Fruit fly (Drosophila melanogaster) whole organism, embryonic: Measurements from ENCODE around the gene CG6067.

Experiments used
- Blimp-1 ChIP-seq: fragments of 200-800 bp; sonication (Bioruptor generic); optimal IDR thresholded peaks from 3 replicates; lab custom pipeline; 2018; ENCODE audit warnings: missing biosample characterization, missing genetic modification characterization, mild to moderate bottlenecking, moderate library complexity, missing genetic modification reagents
- CG10267 ChIP-seq: fragments of 200-800 bp; sonication (Bioruptor generic); optimal IDR thresholded peaks from 2 replicates; lab custom pipeline; 2018; ENCODE audit warnings: missing biosample characterization, mild to moderate bottlenecking, missing genetic modification characterization, moderate library complexity
- CG12769 ChIP-seq: fragments of 200-800 bp; sonication (Bioruptor generic); optimal IDR thresholded peaks from 2 replicates; lab custom pipeline; 2019; ENCODE audit warnings: missing biosample characterization, mild to moderate bottlenecking, missing genetic modification characterization, moderate library complexity
- CG15601 ChIP-seq: fragments of 200-800 bp; sonication (Bioruptor generic); optimal IDR thresholded peaks from 3 replicates; lab custom pipeline; 2019; ENCODE audit warnings: missing biosample characterization, mild to moderate bottlenecking, missing genetic modification characterization, moderate library complexity
- CG16779 ChIP-seq: fragments of 200-800 bp; sonication (Bioruptor generic); IDR thresholded peaks from 2 replicates; pipeline ENCODE4 v1.3.6; 2022; ENCODE audit warnings: missing biosample characterization, missing genetic modification characterization
- CG17328 ChIP-seq: fragments of 200-800 bp; sonication (Bioruptor generic); IDR thresholded peaks from 2 replicates; pipeline ENCODE4 v1.3.6; 2022; ENCODE audit warnings: missing biosample characterization, missing genetic modification characterization
- CG17912 ChIP-seq: fragments of 200-800 bp; sonication (Bioruptor generic); optimal IDR thresholded peaks from 2 replicates; lab custom pipeline; 2018; ENCODE audit warnings: missing biosample characterization, mild to moderate bottlenecking, missing genetic modification characterization
- CG18619 ChIP-seq: fragments of 200-800 bp; sonication (Bioruptor generic); optimal IDR thresholded peaks from 3 replicates; lab custom pipeline; 2017; ENCODE audit warnings: missing biosample characterization, mild to moderate bottlenecking, missing genetic modification characterization
- CG31224 ChIP-seq: fragments of 200-800 bp; sonication (Bioruptor generic); IDR thresholded peaks from 2 replicates; pipeline ENCODE4 v1.3.6; 2022; ENCODE audit warnings: missing biosample characterization, missing genetic modification characterization
- CG32532 ChIP-seq: fragments of 200-800 bp; sonication (Bioruptor generic); IDR thresholded peaks from 2 replicates; pipeline ENCODE4 v1.3.6; 2022; ENCODE audit warnings: missing biosample characterization, missing genetic modification characterization
- CG3726 ChIP-seq: fragments of 200-800 bp; sonication (Bioruptor generic); IDR thresholded peaks from 3 replicates; pipeline ENCODE4, ENCODE4 v1.3.6; 2022; ENCODE audit warnings: missing biosample characterization, missing genetic modification characterization
- CG5245 ChIP-seq: fragments of 200-800 bp; sonication (Bioruptor generic); optimal IDR thresholded peaks from 3 replicates; lab custom pipeline; 2016; ENCODE audit warnings: missing biosample characterization, missing genetic modification characterization
- CG7357 ChIP-seq: fragments of 200-800 bp; sonication (Bioruptor generic); IDR thresholded peaks from 3 replicates; pipeline ENCODE4 v1.3.6; 2022; ENCODE audit warnings: missing biosample characterization, missing genetic modification characterization
- CG8359 ChIP-seq: fragments of 200-800 bp; sonication (Bioruptor generic); optimal IDR thresholded peaks from 2 replicates; lab custom pipeline; 2017; ENCODE audit warnings: missing biosample characterization, mild to moderate bottlenecking, missing genetic modification characterization, borderline replicate concordance
- CG9609 ChIP-seq: fragments of 200-800 bp; sonication (Bioruptor generic); optimal IDR thresholded peaks from 3 replicates; lab custom pipeline; 2016; ENCODE audit warnings: missing biosample characterization, missing genetic modification characterization
- CoRest ChIP-seq: fragments of 200-800 bp; sonication (Bioruptor generic); optimal IDR thresholded peaks from 3 replicates; lab custom pipeline; 2018; ENCODE audit warnings: missing biosample characterization, mild to moderate bottlenecking, missing genetic modification characterization, moderate library complexity
- D19B ChIP-seq: fragments of 200-800 bp; sonication (Bioruptor generic); optimal IDR thresholded peaks from 2 replicates; lab custom pipeline; 2017; ENCODE audit warnings: missing biosample characterization, mild to moderate bottlenecking, missing genetic modification characterization
- Gsc ChIP-seq: fragments of 200-800 bp; sonication (Bioruptor generic); IDR thresholded peaks from 2 replicates; pipeline ENCODE4 v1.3.6; 2022; ENCODE audit warnings: missing biosample characterization, missing genetic modification characterization
- Med ChIP-seq: fragments of 200-800 bp; sonication (Bioruptor generic); peaks from one replicate; lab custom pipeline; 2016; ENCODE audit warnings: missing biosample characterization, missing genetic modification characterization, mild to moderate bottlenecking, inconsistent platforms, moderate library complexity
- Meics ChIP-seq: fragments of 200-800 bp; sonication (Bioruptor generic); optimal IDR thresholded peaks from 2 replicates; lab custom pipeline; 2017; ENCODE audit warnings: missing biosample characterization, mild to moderate bottlenecking, missing genetic modification characterization
- Six4 ChIP-seq: fragments of 200-800 bp; sonication (Bioruptor generic); optimal IDR thresholded peaks from 2 replicates; lab custom pipeline; 2016; ENCODE audit warnings: missing biosample characterization, missing genetic modification characterization
- Sox100B ChIP-seq: fragments of 200-800 bp; sonication (Bioruptor generic); optimal IDR thresholded peaks from 3 replicates; lab custom pipeline; 2018; ENCODE audit warnings: missing biosample characterization, mild to moderate bottlenecking, missing genetic modification characterization
- Ssrp ChIP-seq: fragments of 200-800 bp; sonication (Bioruptor generic); optimal IDR thresholded peaks from 2 replicates; lab custom pipeline; 2018; ENCODE audit warnings: missing biosample characterization, mild to moderate bottlenecking, missing genetic modification characterization, moderate library complexity
- Stat92E ChIP-seq, 3 experiments: fragments of >200 bp in 2 of 3; fragments of 200-800 bp in 1 of 3; sonication (Bioruptor generic) in 1 of 3; optimal IDR thresholded peaks; 2 replicates each; lab custom pipeline; 2017 to 2019; ENCODE audit warnings: missing biosample characterization in 3 of 3, missing genetic modification characterization in 3 of 3, mild to moderate bottlenecking in 1 of 3, moderate library complexity in 1 of 3
- Taf1 ChIP-seq: fragments of 200-800 bp; sonication (Bioruptor generic); IDR thresholded peaks from 2 replicates; pipeline ENCODE4 v1.3.6; 2022; ENCODE audit warnings: missing biosample characterization, missing genetic modification characterization
- Tbp ChIP-seq: fragments of >200 bp; optimal IDR thresholded peaks from 2 replicates; lab custom pipeline; 2018; ENCODE audit warnings: missing biosample characterization, missing genetic modification characterization
- bbx ChIP-seq: fragments of 200-800 bp; sonication (Bioruptor generic); IDR thresholded peaks from 2 replicates; pipeline ENCODE4 v1.3.6; 2022; ENCODE audit warnings: missing biosample characterization, missing genetic modification characterization; ENCODE audit not compliant: partially characterized antibody
- bsh ChIP-seq, 2 experiments: fragments of 200-800 bp; sonication (Bioruptor generic); optimal IDR thresholded peaks; 2 replicates each; lab custom pipeline; 2017 to 2018; ENCODE audit warnings: mild to moderate bottlenecking in 2 of 2, missing biosample characterization in 2 of 2, missing genetic modification characterization in 2 of 2, moderate library complexity in 1 of 2
- chinmo ChIP-seq: fragments of 200-800 bp; sonication (Bioruptor generic); IDR thresholded peaks from 4 replicates; pipeline ENCODE4 v1.3.6; 2022; ENCODE audit warnings: missing biosample characterization, missing genetic modification characterization; ENCODE audit not compliant: partially characterized antibody
- dati ChIP-seq: fragments of 200-800 bp; sonication (Bioruptor generic); IDR thresholded peaks from 2 replicates; pipeline ENCODE4 v1.3.6; 2022; ENCODE audit warnings: missing biosample characterization, missing genetic modification characterization
- dmrt99B ChIP-seq: fragments of 200-800 bp; sonication (Bioruptor generic); optimal IDR thresholded peaks from 2 replicates; lab custom pipeline; 2018; ENCODE audit warnings: missing biosample characterization, mild to moderate bottlenecking, missing genetic modification characterization, moderate library complexity
- dysf ChIP-seq: fragments of 200-800 bp; sonication (Bioruptor generic); IDR thresholded peaks from 3 replicates; pipeline ENCODE4 v1.3.6; 2022; ENCODE audit warnings: missing biosample characterization, missing genetic modification characterization
- gem ChIP-seq: fragments of 200-800 bp; sonication (Bioruptor generic); optimal IDR thresholded peaks from 2 replicates; lab custom pipeline; 2019; ENCODE audit warnings: missing biosample characterization, mild to moderate bottlenecking, missing genetic modification characterization, moderate library complexity
- gro ChIP-seq: fragments of 200-800 bp; sonication (Bioruptor generic); optimal IDR thresholded peaks from 2 replicates; lab custom pipeline; 2016; ENCODE audit warnings: missing biosample characterization, missing genetic modification characterization
- hb ChIP-seq: fragments of 200-800 bp; sonication (Bioruptor generic); IDR thresholded peaks from 3 replicates; pipeline ENCODE4 v1.3.6; 2022; ENCODE audit warnings: missing biosample characterization, missing genetic modification characterization; ENCODE audit not compliant: partially characterized antibody
- ind ChIP-seq: fragments of 200-800 bp; sonication (Bioruptor generic); optimal IDR thresholded peaks from 3 replicates; lab custom pipeline; 2016; ENCODE audit warnings: missing biosample characterization, missing genetic modification characterization
- knrl ChIP-seq: fragments of 200-800 bp; sonication (Bioruptor generic); IDR thresholded peaks from 3 replicates; pipeline ENCODE4 v1.3.6; 2022; ENCODE audit warnings: missing biosample characterization, missing genetic modification characterization; ENCODE audit not compliant: partially characterized antibody
- lmd ChIP-seq: fragments of 200-800 bp; sonication (Bioruptor generic); IDR thresholded peaks from 2 replicates; pipeline ENCODE4 v1.3.6; 2022; ENCODE audit warnings: missing biosample characterization, missing genetic modification characterization
- lov ChIP-seq, 2 experiments: fragments of 200-800 bp in 1 of 2; fragments of >200 bp in 1 of 2; sonication (Bioruptor generic) in 1 of 2; IDR thresholded peaks in 1 of 2; optimal IDR thresholded peaks in 1 of 2; 2 replicates in 1 of 2; 3 replicates in 1 of 2; pipeline versions ENCODE4 v1.3.6 to Lab custom; 2017 to 2022; ENCODE audit warnings: missing biosample characterization in 1 of 2, missing genetic modification characterization in 1 of 2
- nau ChIP-seq: fragments of 200-800 bp; sonication (Bioruptor generic); optimal IDR thresholded peaks from 3 replicates; lab custom pipeline; 2017; ENCODE audit warnings: missing biosample characterization, mild to moderate bottlenecking, missing genetic modification characterization, missing genetic modification reagents
- pfk ChIP-seq: fragments of 200-800 bp; sonication (Bioruptor generic); optimal IDR thresholded peaks from 2 replicates; lab custom pipeline; 2018; ENCODE audit warnings: missing biosample characterization, mild to moderate bottlenecking, missing genetic modification characterization, moderate library complexity
- pita ChIP-seq: fragments of 200-800 bp; sonication (Bioruptor generic); optimal IDR thresholded peaks from 2 replicates; lab custom pipeline; 2017; ENCODE audit warnings: missing biosample characterization, mild to moderate bottlenecking, missing genetic modification characterization
- pnt ChIP-seq: fragments of 200-800 bp; sonication (Bioruptor generic); optimal IDR thresholded peaks from 3 replicates; lab custom pipeline; 2016; ENCODE audit warnings: missing biosample characterization, missing genetic modification characterization
- pum ChIP-seq: fragments of 200-800 bp; sonication (Bioruptor generic); optimal IDR thresholded peaks from 2 replicates; lab custom pipeline; 2016; ENCODE audit warnings: missing biosample characterization, missing genetic modification characterization
- seq ChIP-seq: fragments of 200-800 bp; sonication (Bioruptor generic); IDR thresholded peaks from 2 replicates; pipeline ENCODE4 v1.3.6; 2022; ENCODE audit warnings: missing biosample characterization, missing genetic modification characterization
- slp2 ChIP-seq: fragments of 200-800 bp; sonication (Bioruptor generic); optimal IDR thresholded peaks from 2 replicates; lab custom pipeline; 2016; ENCODE audit warnings: missing biosample characterization, missing genetic modification characterization
- so ChIP-seq: fragments of 200-800 bp; sonication (Bioruptor generic); IDR thresholded peaks from 3 replicates; pipeline ENCODE4 v1.3.6; 2022; ENCODE audit warnings: missing biosample characterization, missing genetic modification characterization
- unpg ChIP-seq: fragments of 200-800 bp; sonication (Bioruptor generic); optimal IDR thresholded peaks from 3 replicates; lab custom pipeline; 2018; ENCODE audit warnings: missing biosample characterization, mild to moderate bottlenecking, missing genetic modification characterization, moderate library complexity
- z ChIP-seq: fragments of 200-800 bp; sonication (Bioruptor generic); IDR thresholded peaks from 3 replicates; pipeline ENCODE4 v1.3.6; 2022; ENCODE audit warnings: missing biosample characterization, missing genetic modification characterization

CG6067 gene

DNA sequence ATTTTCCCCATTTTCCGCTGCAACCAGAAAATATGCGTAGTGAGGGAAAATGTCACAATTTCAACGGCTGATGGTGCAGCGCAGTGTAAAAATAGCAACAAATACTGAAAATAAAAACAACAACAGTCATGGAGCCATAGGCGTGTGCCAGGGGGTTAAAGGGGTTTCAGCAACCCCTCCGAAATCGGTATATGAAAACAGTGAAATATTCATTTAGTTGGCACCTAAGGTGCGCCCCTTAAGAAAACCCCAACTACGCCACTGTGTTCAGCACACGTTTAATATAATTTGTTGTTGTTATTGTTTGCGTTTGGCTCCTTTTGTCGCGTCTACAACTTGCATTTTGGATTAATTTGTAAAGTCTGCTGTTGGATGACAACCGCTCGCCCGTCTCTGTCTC is 16.6 kb downstream of the CG6067 start (continued):
- TF ChIP-seq CG32532 (GFP tag; lab: Robert Waterston, UW) = peak; percentile 51; the same call in 1 of the 2 replicates
- no peak for TF ChIP-seq CG16779 (GFP tag; lab: Robert Waterston, UW)
- peak; percentile 47; the same call in 1 of the 3 replicates for TF ChIP-seq so
- TF ChIP-seq Sox100B (GFP tag; lab: Kevin White, UChicago) = no peak
- TF ChIP-seq Ssrp (tag; lab: Kevin White, UChicago) = peak; percentile 17
- TF ChIP-seq unpg (GFP tag; lab: Kevin White, UChicago) = peak; percentile 46
- TF ChIP-seq gem (tag; lab: Kevin White, UChicago) = peak; percentile 57
- peak; percentile 27 for TF ChIP-seq pum
- no peak for TF ChIP-seq CG8359 (GFP tag; lab: Kevin White, UChicago)
- TF ChIP-seq CG7357 (GFP tag; lab: Robert Waterston, UW) = 0 out of 3 replicates have a peak, but pooled peaks have one; percentile 20
- no peak for TF ChIP-seq hb (GFP tag; lab: Robert Waterston, UW)
- TF ChIP-seq CG10267 (tag; lab: Kevin White, UChicago) = no peak
- peak; percentile 27 for TF ChIP-seq CG15601
- peak; percentile 49 for TF ChIP-seq dysf
- peak; percentile 40; the same call in 1 of the 2 replicates for TF ChIP-seq Gsc (GFP tag; lab: Robert Waterston, UW)
- TF ChIP-seq gro (GFP tag; lab: Kevin White, UChicago) = no peak
- peak; percentile 40 for TF ChIP-seq dmrt99B (tag; lab: Kevin White, UChicago)
- TF ChIP-seq Six4 = no peak
- TF ChIP-seq CG12769 (tag; lab: Kevin White, UChicago) = peak; percentile 13
- no peak for TF ChIP-seq CG3726
- TF ChIP-seq z (GFP tag; lab: Robert Waterston, UW) = no peak
- TF ChIP-seq bbx (GFP tag; lab: Robert Waterston, UW) = no peak
- TF ChIP-seq CG18619 (GFP tag; lab: Kevin White, UChicago) = no peak
- peak; percentile 9 for TF ChIP-seq CG9609
- 0 out of 2 replicates have a peak, but pooled peaks have one; percentile 22 for TF ChIP-seq CG31224 (GFP tag; lab: Robert Waterston, UW)
- no peak for TF ChIP-seq Meics (GFP tag; lab: Kevin White, UChicago)
- TF ChIP-seq Blimp-1 (GFP tag; lab: Kevin White, UChicago) = peak; percentile 39
- no peak for TF ChIP-seq Taf1 (GFP tag; lab: Robert Waterston, UW)
- TF ChIP-seq dati = 0 out of 2 replicates have a peak, but pooled peaks have one; percentile 24
- no peak for TF ChIP-seq pfk
- no peak for TF ChIP-seq nau (GFP tag; lab: Kevin White, UChicago)
- peak; percentile 35 for TF ChIP-seq CG5245 (GFP tag; lab: Kevin White, UChicago)
- no peak for TF ChIP-seq seq (GFP tag; lab: Robert Waterston, UW)
- no peak for TF ChIP-seq Stat92E (GFP tag; optimal IDR thresholded peaks at IDR 0.05; lab: Kevin White, UChicago)
- no peak for TF ChIP-seq pita
- no peak for TF ChIP-seq slp2
- no peak for TF ChIP-seq Tbp
- TF ChIP-seq Med (GFP tag; lab: Kevin White, UChicago) = peak; percentile 83
- no peak for TF ChIP-seq D19B (GFP tag; lab: Kevin White, UChicago)
- TF ChIP-seq knrl (GFP tag; lab: Robert Waterston, UW) = no peak
- TF ChIP-seq pnt (GFP tag; lab: Kevin White, UChicago) = no peak
- no peak for TF ChIP-seq lov (optimal IDR thresholded peaks at IDR 0.05; lab: Kevin White, UChicago)
- TF ChIP-seq lov (GFP tag; IDR thresholded peaks at IDR 0.05; lab: Robert Waterston, UW) = 0 out of 3 replicates have a peak, but pooled peaks have one; percentile 67
- no peak for TF ChIP-seq chinmo (GFP tag; lab: Robert Waterston, UW)
- no peak for TF ChIP-seq ind (GFP tag; lab: Kevin White, UChicago)
- TF ChIP-seq CG17328 = peak; percentile 60
- TF ChIP-seq bsh (GFP tag; optimal IDR thresholded peaks at IDR 0.05; lab: Kevin White, UChicago) = peak; percentile 18 to 70
- TF ChIP-seq lmd = peak; percentile 54
- no peak for TF ChIP-seq CG17912
- TF ChIP-seq CoRest (tag; lab: Kevin White, UChicago) = peak; percentile 10
